Fruit fly (Drosophila melanogaster) Kc167 (cell line): ENCODE data around the gene Mst57Da.

ENCODE experiments used
- Myc ChIP-seq: fragments of >200 bp; optimal IDR thresholded peaks from 2 replicates; lab custom pipeline; 2017; ENCODE audit warnings: missing external identifiers
- Sin3A ChIP-seq: fragments of >200 bp; optimal IDR thresholded peaks from 2 replicates; lab custom pipeline; 2018; ENCODE audit warnings: missing external identifiers
- h ChIP-seq: fragments of >200 bp; optimal IDR thresholded peaks from 3 replicates; lab custom pipeline; 2018; ENCODE audit warnings: missing external identifiers
- insv ChIP-seq: fragments of >200 bp; optimal IDR thresholded peaks from 3 replicates; lab custom pipeline; 2018; ENCODE audit warnings: missing external identifiers
- psq ChIP-seq: fragments of >200 bp; optimal IDR thresholded peaks from 2 replicates; lab custom pipeline; 2017; ENCODE audit warnings: missing external identifiers
- ttk ChIP-seq: sonication (Bioruptor generic); optimal IDR thresholded peaks from 2 replicates; lab custom pipeline; 2017; ENCODE audit warnings: missing external identifiers

Gene Mst57Da

DNA sequence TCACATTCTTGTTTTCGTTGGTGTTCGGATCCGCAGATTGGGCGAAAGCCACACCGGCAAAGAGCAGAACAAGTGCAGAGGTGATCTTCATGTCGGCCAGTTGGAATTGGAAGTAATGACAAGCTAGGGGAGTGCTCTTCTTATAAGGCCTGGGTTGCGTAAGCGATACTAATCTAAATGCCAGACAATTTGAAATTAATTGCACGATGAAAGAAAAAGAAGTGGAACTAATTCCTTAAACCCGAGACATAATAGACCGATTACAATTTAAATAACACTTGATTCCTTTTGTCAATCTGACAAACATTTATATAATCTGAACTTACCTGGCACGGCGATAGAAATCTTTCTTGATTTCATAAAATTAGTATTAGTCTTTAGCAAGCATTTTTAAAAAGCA is 885 bp downstream of the Mst57Da start, which contains the start of gene Mst57Db:
Mst57Db (minus strand) TSS at position 101 of the 400 bp plus-strand sequence.
- TF ChIP-seq insv, result no peak
- TF ChIP-seq psq (lab: Kevin White, UChicago), result no peak
- no peak for TF ChIP-seq Sin3A
- TF ChIP-seq Myc (lab: Kevin White, UChicago), result no peak
- no peak for TF ChIP-seq ttk (lab: Kevin White, UChicago)
- no peak for TF ChIP-seq h (lab: Kevin White, UChicago)

DNA sequence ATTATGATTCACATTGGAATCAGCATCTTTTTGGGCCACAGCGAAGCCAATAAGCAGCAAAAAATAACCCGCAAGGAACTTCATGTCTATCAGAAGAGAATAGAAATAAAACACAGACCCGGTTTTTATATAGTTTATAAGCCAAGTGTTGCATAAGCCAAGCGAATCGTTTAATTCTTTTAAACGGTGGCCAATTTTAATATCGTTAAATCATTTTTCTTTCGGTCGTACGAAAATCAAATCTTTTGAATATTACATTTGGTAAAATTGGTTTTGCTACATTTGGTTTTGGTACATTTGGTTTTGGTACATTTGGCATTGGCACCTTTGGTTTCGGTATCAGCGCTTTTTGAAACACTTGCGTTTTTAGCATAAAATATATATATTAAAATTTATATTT is 1.6 kb downstream of the Mst57Da start, which contains the start of gene Sfp96F:
Sfp96F (minus strand) TSS at position 101 of the 400 bp plus-strand sequence.
- TF ChIP-seq ttk (lab: Kevin White, UChicago) (no peak), h (lab: Kevin White, UChicago) (no peak), Sin3A (no peak), insv (no peak), Myc (lab: Kevin White, UChicago) (no peak), psq (lab: Kevin White, UChicago) (no peak)

DNA sequence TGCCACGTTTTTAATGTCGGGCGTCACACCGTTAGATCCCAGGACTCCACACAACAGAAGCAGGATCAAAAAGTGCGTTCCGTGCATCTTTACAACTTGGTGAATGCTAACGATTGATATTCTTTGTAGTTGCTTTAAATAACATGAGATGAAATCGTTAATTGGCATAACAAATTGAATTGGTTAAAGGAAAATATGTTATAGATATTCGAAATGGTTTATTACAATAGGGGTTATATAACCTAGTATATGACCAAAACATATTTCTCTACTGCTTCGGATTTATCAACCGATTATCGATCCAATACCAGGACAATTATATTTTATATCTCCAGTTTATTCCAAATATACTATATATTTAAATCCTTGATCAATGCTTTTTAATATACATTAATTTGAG is 2.1 kb downstream of the Mst57Da start, which contains the start of gene Mst57Dc:
Mst57Dc (minus strand) TSS at position 101 of the 400 bp plus-strand sequence.
- TF ChIP-seq psq (lab: Kevin White, UChicago), result no peak
- TF ChIP-seq insv, result no peak
- TF ChIP-seq Myc (lab: Kevin White, UChicago), result no peak

DNA sequence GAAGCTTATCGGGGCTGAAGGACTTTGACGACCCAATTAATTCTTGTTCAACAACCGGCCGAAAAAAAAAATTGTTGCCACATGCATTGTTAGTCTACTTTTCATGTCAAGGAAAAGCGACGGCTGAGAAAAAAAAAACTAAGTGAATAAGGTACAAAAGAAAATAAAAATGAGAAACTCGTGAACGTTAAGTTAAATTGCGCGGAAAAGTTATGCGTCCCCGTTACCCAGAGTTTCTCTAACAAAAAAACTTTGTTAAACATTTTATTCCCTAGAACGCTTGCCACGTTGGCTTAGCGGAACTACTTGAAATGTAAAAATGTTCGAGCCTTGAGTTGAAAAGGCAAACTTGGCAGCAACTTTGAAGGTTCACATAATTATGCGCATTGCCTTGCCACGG is 16.5 kb downstream of the Mst57Da start, which contains the start of gene CG14354:
CG14354 (plus strand) TSS at position 301 of the 400 bp plus-strand sequence.
- TF ChIP-seq ttk (lab: Kevin White, UChicago) (no peak), psq (lab: Kevin White, UChicago) (no peak), Myc (lab: Kevin White, UChicago) (no peak), Sin3A (no peak)

DNA sequence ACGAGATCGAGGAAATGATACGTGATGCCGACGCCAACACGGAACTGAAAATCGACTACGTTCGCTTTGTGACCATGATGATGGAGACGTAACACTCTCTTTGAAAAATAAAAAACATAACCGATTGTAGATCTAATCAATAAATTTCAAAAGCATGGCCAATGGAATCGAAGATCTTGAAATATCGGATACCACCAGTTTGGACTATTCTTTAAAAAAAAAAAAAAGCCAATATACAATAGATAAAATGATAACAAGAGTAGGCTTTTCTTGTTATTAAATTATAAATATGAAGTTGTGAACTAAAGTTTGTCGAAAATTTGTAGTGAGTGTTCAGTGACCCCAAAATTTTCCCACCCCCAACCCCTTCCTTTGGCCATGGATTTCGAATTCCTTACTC is 20.1 kb downstream of the Mst57Da start, which contains the start of the genes Acam and CG17770:
Acam (plus strand) TSS at position 301 of the 400 bp plus-strand sequence.
CG17770 (plus strand) TSS at position 301 of the 400 bp plus-strand sequence.
- TF ChIP-seq Sin3A (no peak), h (lab: Kevin White, UChicago) (no peak), insv (no peak), psq (lab: Kevin White, UChicago) (no peak), Myc (lab: Kevin White, UChicago) (no peak), ttk (lab: Kevin White, UChicago) (no peak)

DNA sequence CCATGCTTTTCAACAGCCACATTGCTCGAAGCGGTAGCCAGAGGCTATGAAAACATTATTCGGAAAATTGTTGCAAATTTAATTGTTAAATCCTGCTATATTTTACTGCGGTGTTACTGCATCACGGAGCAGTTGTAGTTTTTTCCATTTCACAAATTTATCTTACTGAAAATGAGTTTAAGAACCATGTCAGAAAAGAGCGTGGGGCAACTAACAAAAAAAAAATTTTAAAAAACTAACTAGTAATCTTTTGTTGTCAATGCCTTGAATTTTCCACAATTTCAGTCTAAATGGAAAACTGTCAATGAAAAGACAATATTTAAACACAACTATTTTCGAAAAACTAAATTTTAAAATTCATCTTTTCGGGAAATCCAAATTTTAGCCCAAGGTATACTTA is 20.9 kb downstream of the Mst57Da start, which contains the start of gene CG5024:
CG5024 (plus strand) TSS at position 301 of the 400 bp plus-strand sequence.
- TF ChIP-seq Myc (lab: Kevin White, UChicago) (no peak), insv (no peak), psq (lab: Kevin White, UChicago) (no peak), h (lab: Kevin White, UChicago) (no peak), Sin3A (no peak), ttk (lab: Kevin White, UChicago) (no peak)

DNA sequence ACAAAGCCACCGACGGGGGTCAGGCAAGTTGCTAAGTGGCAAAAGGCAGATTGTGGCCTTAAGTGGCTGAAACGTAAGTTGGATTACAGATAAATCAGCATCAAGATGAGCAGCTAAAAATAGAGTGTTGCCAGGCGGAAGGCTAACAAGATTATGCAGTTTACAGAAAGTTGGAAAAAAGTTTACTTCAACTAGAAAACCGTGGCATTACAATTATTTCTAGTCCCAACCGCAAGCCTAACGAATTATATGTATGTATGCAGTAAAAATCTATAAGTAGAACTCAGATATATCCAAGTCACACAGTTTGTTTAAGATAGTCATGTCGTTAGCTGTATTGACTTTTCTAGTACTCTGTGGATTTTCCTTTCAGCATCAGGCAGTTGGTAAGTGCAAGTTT is 25.6 kb downstream of the Mst57Da start, which contains the start of gene BG642167:
BG642167 (plus strand) TSS at position 301 of the 400 bp plus-strand sequence.
- no peak for TF ChIP-seq insv
- TF ChIP-seq ttk (lab: Kevin White, UChicago), result no peak
- no peak for TF ChIP-seq Sin3A

DNA sequence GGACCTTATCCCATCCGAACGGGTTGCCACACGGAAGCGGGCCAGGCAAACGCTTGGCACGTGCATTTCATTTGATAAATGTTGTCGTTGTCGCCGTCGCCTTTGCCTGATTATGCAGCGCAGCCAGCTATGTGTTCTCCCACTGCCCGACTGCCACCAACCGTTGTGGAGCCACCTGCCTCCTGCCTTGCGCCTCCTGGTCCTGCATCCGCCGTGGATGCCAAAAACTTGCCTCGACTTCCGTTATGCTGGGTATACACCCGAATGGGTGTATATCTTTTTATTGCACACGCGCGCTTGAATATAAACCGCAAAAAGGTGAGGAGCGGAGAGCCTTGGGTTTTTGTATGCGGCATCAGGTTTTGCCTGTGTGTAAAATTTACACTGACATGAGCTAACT is 39.9 kb downstream of the Mst57Da start:
- TF ChIP-seq Sin3A, result no peak
- TF ChIP-seq Myc (lab: Kevin White, UChicago), result no peak
- TF ChIP-seq h (lab: Kevin White, UChicago), result no peak
- TF ChIP-seq psq (lab: Kevin White, UChicago), result no peak
- no peak for TF ChIP-seq ttk (lab: Kevin White, UChicago)
- no peak for TF ChIP-seq insv

DNA sequence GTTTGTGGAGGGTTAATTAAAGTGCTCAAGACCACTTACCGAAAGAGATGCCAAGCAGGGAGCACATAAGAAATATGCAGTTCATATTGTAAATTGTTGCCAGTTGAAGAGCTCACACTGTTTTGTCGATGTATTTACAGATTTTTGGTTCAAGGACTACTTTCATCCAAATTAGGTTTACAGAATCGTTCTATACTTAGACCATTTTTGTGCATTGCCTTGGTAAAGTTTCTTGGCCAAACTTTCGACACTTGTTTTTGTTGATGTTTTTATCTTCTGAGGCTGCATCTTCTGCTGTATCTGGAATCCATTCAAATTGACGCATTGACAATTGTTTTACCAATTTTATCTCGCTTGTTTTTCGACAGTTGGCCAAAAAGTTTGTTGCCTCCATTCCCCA is 41.3 kb downstream of the Mst57Da start, which contains the start of gene CG31093:
CG31093 (minus strand) TSS at position 101 of the 400 bp plus-strand sequence.
- TF ChIP-seq psq (lab: Kevin White, UChicago) (no peak), Sin3A (no peak)

DNA sequence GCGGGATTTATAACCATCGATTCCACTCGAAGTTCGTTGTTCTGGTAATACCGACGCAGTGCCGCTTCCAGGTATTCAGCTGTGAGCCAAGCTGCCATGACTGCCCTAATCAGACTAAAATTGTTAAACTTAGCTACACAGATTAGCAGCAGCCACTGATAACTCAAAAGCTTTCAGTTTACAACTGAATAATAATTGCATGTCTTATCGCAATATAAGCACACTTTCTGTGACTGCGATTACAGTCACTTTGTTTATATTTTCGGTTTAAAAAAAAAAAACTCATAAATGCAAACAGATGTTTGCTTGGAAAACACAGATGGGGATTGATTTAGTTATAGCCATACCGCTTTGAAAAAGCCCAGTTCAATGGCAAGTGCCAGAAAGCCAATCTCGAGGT is 42.3 kb downstream of the Mst57Da start, which contains the start of gene CG31380:
CG31380 (minus strand) TSS at position 101 of the 400 bp plus-strand sequence.
- no peak for TF ChIP-seq h (lab: Kevin White, UChicago)
- TF ChIP-seq ttk (lab: Kevin White, UChicago), result no peak
- TF ChIP-seq psq (lab: Kevin White, UChicago), result no peak
- no peak for TF ChIP-seq insv
- TF ChIP-seq Sin3A, result no peak
- no peak for TF ChIP-seq Myc (lab: Kevin White, UChicago)

DNA sequence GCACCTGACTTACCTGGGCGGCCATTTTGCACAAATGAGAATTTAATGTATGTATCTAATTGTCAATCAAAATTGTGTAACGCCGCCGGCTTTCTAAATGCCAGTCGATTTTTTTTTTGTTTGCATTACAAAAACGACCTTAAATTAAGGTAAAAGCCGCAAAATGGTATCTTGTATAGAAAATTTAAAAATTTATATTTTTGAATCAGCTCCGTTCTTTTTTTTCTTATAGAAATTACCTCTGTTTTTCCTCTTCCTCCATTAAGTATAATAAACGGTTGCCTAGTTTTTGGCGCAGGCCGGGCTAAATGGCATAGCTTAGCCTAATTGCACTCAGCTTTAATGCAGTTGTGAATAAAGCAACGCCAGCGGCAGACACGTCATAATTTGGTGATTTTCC is 44.5 kb downstream of the Mst57Da start, which contains the start of gene CG4960:
CG4960 (minus strand) TSS at position 101 of the 400 bp plus-strand sequence.
- no peak for TF ChIP-seq Myc (lab: Kevin White, UChicago)
- no peak for TF ChIP-seq Sin3A
- TF ChIP-seq psq (lab: Kevin White, UChicago), result no peak
- no peak for TF ChIP-seq ttk (lab: Kevin White, UChicago)
- TF ChIP-seq insv, result no peak
- TF ChIP-seq h (lab: Kevin White, UChicago), result no peak

DNA sequence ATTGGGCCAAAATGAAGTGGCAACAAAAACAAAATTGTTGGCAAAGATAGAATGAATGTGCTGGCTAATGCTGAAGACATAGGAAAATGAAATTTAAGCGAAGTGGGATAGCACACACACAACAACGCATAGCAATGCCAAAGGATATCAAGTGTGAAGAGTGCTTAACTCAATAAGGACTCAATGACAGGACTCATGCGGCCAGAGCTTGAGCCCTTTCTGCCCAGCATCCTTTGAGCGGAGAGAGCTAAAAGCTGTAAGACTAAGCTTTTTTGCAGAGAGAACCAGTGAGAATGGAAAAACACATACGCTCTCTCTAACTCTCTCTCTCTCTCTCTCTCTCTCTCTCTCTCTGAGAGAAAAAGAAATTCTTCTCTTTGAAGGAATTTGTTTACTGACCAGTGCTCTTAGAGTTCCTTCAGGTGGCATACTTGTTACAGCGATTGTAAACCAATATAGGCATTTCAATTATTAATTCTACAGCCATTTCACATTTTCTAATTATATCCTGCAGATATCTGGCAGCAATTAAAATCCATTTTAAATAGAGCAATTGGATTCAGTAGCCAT is 48.8 kb downstream of the Mst57Da start:
- TF ChIP-seq Myc (lab: Kevin White, UChicago), result no peak
- TF ChIP-seq ttk (lab: Kevin White, UChicago), result no peak
- no peak for TF ChIP-seq psq (lab: Kevin White, UChicago)
- TF ChIP-seq Sin3A, result no peak
